Worm (Caenorhabditis elegans) whole organism, L4 larva: ENCODE data around the gene jun-1.

Experiments
- D1046.2 ChIP-seq: fragments of 200-800 bp; sonication (Bioruptor generic); IDR thresholded peaks from 2 replicates; pipeline ENCODE4 v1.3.6; 2022; ENCODE audit warnings: missing genetic modification characterization, missing compliant biosample characterization
- F26F4.8 ChIP-seq: fragments of 200-800 bp; sonication (Bioruptor generic); conservative IDR thresholded peaks from 2 replicates; pipeline ENCODE4 v1.3.6; 2022; ENCODE audit warnings: missing genetic modification characterization, missing compliant biosample characterization
- F37D6.2 ChIP-seq: sonication (generic microtip); optimal IDR thresholded peaks from 2 replicates; lab custom pipeline; 2016; ENCODE audit warnings: mild to moderate bottlenecking, missing genetic modification characterization, missing compliant biosample characterization
- F44E2.7 ChIP-seq: fragments of 200-800 bp; sonication (Bioruptor generic); IDR thresholded peaks from 2 replicates; pipeline ENCODE4 v2.1.2; 2022; ENCODE audit warnings: missing genetic modification characterization, missing compliant biosample characterization
- R02D3.7 ChIP-seq: fragments of 150-350 bp; sonication (generic microtip); optimal IDR thresholded peaks from 3 replicates; lab custom pipeline; 2014; ENCODE audit warnings: missing biosample characterization, missing genetic modification characterization
- T20F7.1 ChIP-seq: fragments of 200-800 bp; sonication (Bioruptor generic); optimal IDR thresholded peaks from 2 replicates; lab custom pipeline; 2018; ENCODE audit warnings: mild to moderate bottlenecking, missing genetic modification characterization, missing compliant biosample characterization
- T26A8.4 ChIP-seq: fragments of 200-800 bp; sonication (Bioruptor generic); IDR thresholded peaks from 2 replicates; pipeline ENCODE4 v1.3.6; 2022; ENCODE audit warnings: missing genetic modification characterization, missing compliant biosample characterization
- Y48G9A.11 ChIP-seq: fragments of 200-800 bp; sonication (Bioruptor generic); IDR thresholded peaks from 2 replicates; pipeline ENCODE4 v1.3.6; 2022; ENCODE audit warnings: missing genetic modification reagents, missing genetic modification characterization, missing compliant biosample characterization
- ZK337.2 ChIP-seq: fragments of 200-800 bp; sonication (Bioruptor generic); IDR thresholded peaks from 2 replicates; pipeline ENCODE4 v1.3.6; 2022; ENCODE audit warnings: missing genetic modification reagents, missing genetic modification characterization, missing compliant biosample characterization
- ZK546.5 ChIP-seq, 2 experiments: sonication (generic microtip); optimal IDR thresholded peaks; 2 replicates each; lab custom pipeline; 2017; ENCODE audit warnings: missing biosample characterization in 2 of 2, missing genetic modification characterization in 2 of 2
- aly-2 ChIP-seq: sonication (generic microtip); optimal IDR thresholded peaks from 2 replicates; lab custom pipeline; 2018; ENCODE audit warnings: missing biosample characterization, missing genetic modification characterization
- ama-1 ChIP-seq: fragments of 150-350 bp; optimal IDR thresholded peaks from 2 replicates; lab custom pipeline; 2014; ENCODE audit warnings: inconsistent platforms, mixed read lengths
- ceh-28 ChIP-seq: fragments of 150-350 bp; optimal IDR thresholded peaks from 2 replicates; lab custom pipeline; 2014; ENCODE audit warnings: missing biosample characterization, missing genetic modification reagents, missing genetic modification characterization
- ceh-32 ChIP-seq: sonication (generic microtip); optimal IDR thresholded peaks from 2 replicates; lab custom pipeline; 2016; ENCODE audit warnings: mild to moderate bottlenecking, missing genetic modification characterization, missing compliant biosample characterization; ENCODE audit not compliant: poor library complexity
- ceh-62 ChIP-seq: sonication (generic microtip); optimal IDR thresholded peaks from 2 replicates; lab custom pipeline; 2017; ENCODE audit warnings: missing biosample characterization, missing genetic modification characterization
- ceh-82 ChIP-seq: sonication (generic microtip); optimal IDR thresholded peaks from 2 replicates; lab custom pipeline; 2017; ENCODE audit warnings: missing biosample characterization, missing genetic modification characterization
- ctbp-1 ChIP-seq: fragments of 200-800 bp; sonication (Bioruptor generic); IDR thresholded peaks from 2 replicates; pipeline ENCODE4 v1.3.6; 2022; ENCODE audit warnings: missing genetic modification reagents, missing genetic modification characterization, missing compliant biosample characterization
- daf-8 ChIP-seq: fragments of 200-800 bp; sonication (Bioruptor generic); IDR thresholded peaks from 2 replicates; pipeline ENCODE4 v1.3.6; 2022; ENCODE audit warnings: missing genetic modification characterization, missing compliant biosample characterization
- dmd-6 ChIP-seq: fragments of 200-800 bp; sonication (Bioruptor generic); IDR thresholded peaks from 2 replicates; pipeline ENCODE4 v1.3.6; 2022; ENCODE audit warnings: missing genetic modification reagents, missing genetic modification characterization, missing compliant biosample characterization
- dmd-8 ChIP-seq: fragments of 200-800 bp; sonication (Bioruptor generic); IDR thresholded peaks from 2 replicates; pipeline ENCODE4 v1.3.6; 2022; ENCODE audit warnings: missing genetic modification characterization, missing compliant biosample characterization
- duxl-1 ChIP-seq: sonication (generic microtip); optimal IDR thresholded peaks from 2 replicates; lab custom pipeline; 2016; ENCODE audit warnings: mild to moderate bottlenecking, missing genetic modification characterization, moderate library complexity, missing compliant biosample characterization; ENCODE audit not compliant: poor library complexity
- egl-27 ChIP-seq: sonication (generic microtip); optimal IDR thresholded peaks from 3 replicates; lab custom pipeline; 2017; ENCODE audit warnings: missing biosample characterization, missing genetic modification reagents, missing genetic modification characterization
- egl-43 ChIP-seq: fragments of 200-800 bp; sonication (Bioruptor generic); IDR thresholded peaks from 2 replicates; pipeline ENCODE4 v1.3.6; 2022; ENCODE audit warnings: missing genetic modification reagents, missing genetic modification characterization, missing compliant biosample characterization
- fkh-10 ChIP-seq: fragments of 150-350 bp; optimal IDR thresholded peaks from 2 replicates; lab custom pipeline; 2014; ENCODE audit warnings: missing biosample characterization, missing genetic modification reagents, missing genetic modification characterization
- gei-8 ChIP-seq: fragments of 200-800 bp; sonication (Bioruptor generic); optimal IDR thresholded peaks from 2 replicates; lab custom pipeline; 2018; ENCODE audit warnings: mild to moderate bottlenecking, missing genetic modification characterization, missing compliant biosample characterization
- hlh-30 ChIP-seq: sonication (generic microtip); optimal IDR thresholded peaks from 2 replicates; lab custom pipeline; 2017; ENCODE audit warnings: antibody characterized with exemption, mild to moderate bottlenecking, missing genetic modification characterization, missing compliant biosample characterization; ENCODE audit not compliant: insufficient read depth
- lin-13 ChIP-seq: fragments of 150-350 bp; optimal IDR thresholded peaks from 2 replicates; lab custom pipeline; 2014; ENCODE audit warnings: missing biosample characterization, missing genetic modification reagents, missing genetic modification characterization
- lin-38 ChIP-seq: fragments of 200-800 bp; sonication (Bioruptor generic); IDR thresholded peaks from 2 replicates; pipeline ENCODE4 v1.3.6; 2022; ENCODE audit warnings: missing genetic modification reagents, missing genetic modification characterization, missing compliant biosample characterization
- lin-39 ChIP-seq: fragments of 150-350 bp; optimal IDR thresholded peaks from 2 replicates; lab custom pipeline; 2014; ENCODE audit warnings: missing biosample characterization, missing genetic modification reagents, missing genetic modification characterization
- lir-3 ChIP-seq: sonication (generic microtip); optimal IDR thresholded peaks from 2 replicates; lab custom pipeline; 2016; ENCODE audit warnings: mild to moderate bottlenecking, missing genetic modification characterization, missing compliant biosample characterization
- lsy-2 ChIP-seq, 2 experiments: fragments of 150-350 bp in 1 of 2; sonication (generic microtip) in 1 of 2; optimal IDR thresholded peaks; 2 replicates each; lab custom pipeline; 2014 to 2017; ENCODE audit warnings: missing biosample characterization in 2 of 2, missing genetic modification characterization in 2 of 2
- madf-5 ChIP-seq, 2 experiments: fragments of 200-800 bp; sonication (Bioruptor generic); IDR thresholded peaks; 2 replicates each; pipeline ENCODE4 v1.3.6; 2022; ENCODE audit warnings: missing compliant biosample characterization in 2 of 2, missing genetic modification characterization in 2 of 2
- madf-9 ChIP-seq: fragments of 200-800 bp; sonication (Bioruptor generic); conservative IDR thresholded peaks from 2 replicates; pipeline ENCODE4 v1.3.6; 2022; ENCODE audit warnings: missing genetic modification reagents, missing genetic modification characterization, missing compliant biosample characterization
- mdt-29 ChIP-seq: fragments of 200-800 bp; sonication (Bioruptor generic); IDR thresholded peaks from 2 replicates; pipeline ENCODE4 v1.3.6; 2022; ENCODE audit warnings: missing genetic modification reagents, missing genetic modification characterization, missing compliant biosample characterization
- mes-2 ChIP-seq: sonication (generic microtip); optimal IDR thresholded peaks from 2 replicates; lab custom pipeline; 2016; ENCODE audit warnings: missing genotype, mild to moderate bottlenecking, missing genetic modification characterization, missing compliant biosample characterization; ENCODE audit not compliant: poor library complexity, severe bottlenecking
- nhr-10 ChIP-seq: fragments of 150-350 bp; optimal IDR thresholded peaks from 2 replicates; lab custom pipeline; 2014; ENCODE audit warnings: missing biosample characterization, missing genetic modification characterization
- nhr-237 ChIP-seq: sonication (generic microtip); optimal IDR thresholded peaks from 2 replicates; lab custom pipeline; 2017; ENCODE audit warnings: missing biosample characterization, missing genetic modification characterization
- nhr-41 ChIP-seq: fragments of 200-800 bp; sonication (Bioruptor generic); IDR thresholded peaks from 2 replicates; pipeline ENCODE4 v1.3.6; 2022; ENCODE audit warnings: missing genetic modification reagents, missing genetic modification characterization, missing compliant biosample characterization
- nhr-6 ChIP-seq: fragments of 150-350 bp; optimal IDR thresholded peaks from 2 replicates; lab custom pipeline; 2014; ENCODE audit warnings: missing biosample characterization, missing genetic modification characterization
- nhr-76 ChIP-seq: fragments of 150-350 bp; optimal IDR thresholded peaks from 2 replicates; lab custom pipeline; 2014; ENCODE audit warnings: missing biosample characterization, missing genetic modification characterization
- nhr-77 ChIP-seq: fragments of 150-350 bp; optimal IDR thresholded peaks from 2 replicates; lab custom pipeline; 2014; ENCODE audit warnings: missing biosample characterization, missing genetic modification characterization
- saeg-2 ChIP-seq: fragments of 200-800 bp; sonication (Bioruptor generic); IDR thresholded peaks from 2 replicates; pipeline ENCODE4 v1.3.6; 2022; ENCODE audit warnings: missing genetic modification reagents, missing genetic modification characterization, missing compliant biosample characterization
- sdz-12 ChIP-seq: fragments of 200-800 bp; sonication (Bioruptor generic); optimal IDR thresholded peaks from 2 replicates; lab custom pipeline; 2018; ENCODE audit warnings: mild to moderate bottlenecking, missing genetic modification characterization, missing compliant biosample characterization
- snpc-4 ChIP-seq: fragments of 150-350 bp; optimal IDR thresholded peaks from 2 replicates; lab custom pipeline; 2014; ENCODE audit warnings: missing biosample characterization, missing genetic modification characterization
- spr-3 ChIP-seq: fragments of 200-800 bp; sonication (Bioruptor generic); optimal IDR thresholded peaks from 2 replicates; lab custom pipeline; 2018; ENCODE audit warnings: mild to moderate bottlenecking, missing genetic modification characterization, missing compliant biosample characterization
- tag-97 ChIP-seq: fragments of 200-800 bp; sonication (Bioruptor generic); IDR thresholded peaks from 2 replicates; pipeline ENCODE4 v1.3.6; 2022; ENCODE audit warnings: missing genetic modification characterization, missing compliant biosample characterization
- unc-130 ChIP-seq: sonication (generic microtip); optimal IDR thresholded peaks from 2 replicates; lab custom pipeline; 2016; ENCODE audit warnings: missing genetic modification reagents, missing genetic modification characterization, missing compliant biosample characterization
- vab-7 ChIP-seq: fragments of 200-800 bp; sonication (Bioruptor generic); IDR thresholded peaks from 2 replicates; pipeline ENCODE4 v1.3.6; 2022; ENCODE audit warnings: missing genetic modification reagents, missing genetic modification characterization, missing compliant biosample characterization
- zag-1 ChIP-seq: fragments of 150-350 bp; optimal IDR thresholded peaks from 2 replicates; lab custom pipeline; 2014; ENCODE audit warnings: missing biosample characterization, missing genetic modification characterization
- zfp-3 ChIP-seq: fragments of 200-800 bp; sonication (Bioruptor generic); conservative IDR thresholded peaks from 2 replicates; pipeline ENCODE4 v1.3.6; 2022; ENCODE audit warnings: missing genetic modification reagents, missing genetic modification characterization, missing compliant biosample characterization
- zip-11 ChIP-seq: fragments of 200-800 bp; sonication (Bioruptor generic); IDR thresholded peaks from 2 replicates; pipeline ENCODE4 v1.3.6; 2022; ENCODE audit warnings: missing genetic modification characterization, missing compliant biosample characterization
- ztf-11 ChIP-seq: fragments of 150-350 bp; optimal IDR thresholded peaks from 2 replicates; lab custom pipeline; 2014; ENCODE audit warnings: missing biosample characterization, missing genetic modification characterization
- ztf-7 ChIP-seq: fragments of 150-350 bp; optimal IDR thresholded peaks from 2 replicates; lab custom pipeline; 2014; ENCODE audit warnings: missing biosample characterization, missing genetic modification characterization

jun-1 gene

DNA sequence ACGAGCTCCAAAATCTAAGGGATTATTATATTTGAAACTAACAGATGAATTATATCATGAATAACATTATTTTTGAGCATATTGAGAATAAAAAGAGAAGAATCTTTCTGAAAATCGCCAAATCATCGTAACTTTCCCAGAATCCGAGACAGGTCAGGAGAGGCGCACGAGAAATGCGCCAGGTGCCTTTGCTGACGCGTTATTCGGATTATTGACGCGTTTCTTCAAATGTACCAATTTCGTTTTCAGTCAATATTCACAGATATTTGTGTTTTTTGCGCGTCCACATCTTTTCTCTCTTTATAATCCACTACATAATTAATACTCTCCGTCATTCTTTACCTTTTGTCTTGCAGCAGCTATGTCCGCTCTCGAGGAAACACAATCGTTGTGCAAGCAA lies 13.9 kb upstream of the jun-1 start, which contains the start of gene T24H10.1:
T24H10.1 (plus strand) TSS at position 355 of the 400 bp plus-strand sequence.
- TF ChIP-seq sdz-12 (GFP tag; lab: Kevin White, UChicago) = no peak
- TF ChIP-seq ceh-32 (tag; lab: Kevin White, UChicago) = no peak
- TF ChIP-seq egl-43 = no peak
- no peak for TF ChIP-seq gei-8
- no peak for TF ChIP-seq F44E2.7 (GFP tag; lab: Robert Waterston, UW)
- no peak for TF ChIP-seq dmd-8 (GFP tag; lab: Robert Waterston, UW)
- TF ChIP-seq spr-3 (GFP tag; lab: Kevin White, UChicago) = no peak
- TF ChIP-seq ctbp-1 (GFP tag; lab: Robert Waterston, UW) = peak; percentile 19; the same call in 1 of the 2 replicates
- TF ChIP-seq saeg-2 = no peak
- peak; percentile 80 for TF ChIP-seq mes-2 (tag; lab: Kevin White, UChicago)
- TF ChIP-seq lsy-2 (tag; optimal IDR thresholded peaks at IDR 0.05; lab: Kevin White, UChicago) = peak; percentile 14 to 82
- peak; percentile 79 for TF ChIP-seq lin-38
- no peak for TF ChIP-seq F26F4.8 (GFP tag; lab: Robert Waterston, UW)
- TF ChIP-seq ZK337.2 = no peak
- no peak for TF ChIP-seq ztf-7 (tag; lab: Kevin White, UChicago)
- TF ChIP-seq egl-27 (tag; lab: Kevin White, UChicago) = no peak
- no peak for TF ChIP-seq nhr-76
- TF ChIP-seq daf-8 (GFP tag; lab: Robert Waterston, UW) = no peak
- no peak for TF ChIP-seq nhr-10 (tag; lab: Kevin White, UChicago)
- TF ChIP-seq R02D3.7 (tag; lab: Kevin White, UChicago) = no peak
- no peak for TF ChIP-seq mdt-29
- TF ChIP-seq lin-13 (GFP tag; lab: Kevin White, UChicago) = peak; percentile 70
- no peak for TF ChIP-seq fkh-10
- no peak for TF ChIP-seq ceh-28 (tag; lab: Kevin White, UChicago)
- no peak for TF ChIP-seq ceh-62 (tag; lab: Kevin White, UChicago)
- no peak for TF ChIP-seq Y48G9A.11
- TF ChIP-seq T26A8.4 (GFP tag; lab: Robert Waterston, UW) = peak; percentile 43; the same call in 1 of the 2 replicates
- TF ChIP-seq madf-5 (GFP tag; IDR thresholded peaks at IDR 0.05; lab: Robert Waterston, UW) = no peak
- TF ChIP-seq madf-9 (GFP tag; lab: Robert Waterston, UW) = no peak
- TF ChIP-seq nhr-237 (tag; lab: Kevin White, UChicago) = no peak
- TF ChIP-seq nhr-41 (GFP tag; lab: Robert Waterston, UW) = no peak
- TF ChIP-seq nhr-6 (tag; lab: Kevin White, UChicago) = peak; percentile 37
- peak; percentile 37 for TF ChIP-seq ama-1 (lab: Kevin White, UChicago)
- no peak for TF ChIP-seq snpc-4 (tag; lab: Kevin White, UChicago)
- TF ChIP-seq ZK546.5 (tag; optimal IDR thresholded peaks at IDR 0.05; lab: Kevin White, UChicago) = no peak
- TF ChIP-seq T20F7.1 (GFP tag; lab: Kevin White, UChicago) = peak; percentile 65
- no peak for TF ChIP-seq tag-97
- peak; percentile 48 for TF ChIP-seq F37D6.2
- no peak for TF ChIP-seq zag-1 (tag; lab: Kevin White, UChicago)
- no peak for TF ChIP-seq aly-2 (tag; lab: Kevin White, UChicago)
- TF ChIP-seq lin-39 (tag; lab: Kevin White, UChicago) = no peak
- no peak for TF ChIP-seq ztf-11 (tag; lab: Kevin White, UChicago)
- TF ChIP-seq zfp-3 (GFP tag; lab: Robert Waterston, UW) = no peak
- no peak for TF ChIP-seq vab-7 (GFP tag; lab: Robert Waterston, UW)
- no peak for TF ChIP-seq duxl-1 (tag; lab: Kevin White, UChicago)
- peak; percentile 39 for TF ChIP-seq hlh-30
- no peak for TF ChIP-seq zip-11
- peak; percentile 19 for TF ChIP-seq nhr-77
- TF ChIP-seq ceh-82 (tag; lab: Kevin White, UChicago) = no peak
- TF ChIP-seq dmd-6 = peak; percentile 65
- no peak for TF ChIP-seq unc-130 (GFP tag; lab: Kevin White, UChicago)
- no peak for TF ChIP-seq lir-3 (tag; lab: Kevin White, UChicago)
- TF ChIP-seq D1046.2 (GFP tag; lab: Robert Waterston, UW) = no peak
